Fruit fly (Drosophila melanogaster) whole organism, adult: Measurements from ENCODE around the gene Mnn1.

Experiments
- CG11617 ChIP-seq: fragments of 200-800 bp; sonication (Bioruptor generic); optimal IDR thresholded peaks from 2 replicates; lab custom pipeline; 2017; ENCODE audit warnings: mild to moderate bottlenecking, missing biosample characterization, missing genetic modification reagents, missing genetic modification characterization
- CG12768 ChIP-seq: fragments of 200-800 bp; sonication (Bioruptor generic); optimal IDR thresholded peaks from 2 replicates; lab custom pipeline; 2017; ENCODE audit warnings: missing biosample characterization, missing genetic modification characterization, mild to moderate bottlenecking, moderate library complexity, missing genetic modification reagents
- CG1620 ChIP-seq: fragments of 200-800 bp; sonication (Bioruptor generic); optimal IDR thresholded peaks from 2 replicates; lab custom pipeline; 2016; ENCODE audit warnings: missing biosample characterization, missing genetic modification characterization
- CG33017 ChIP-seq: fragments of 200-800 bp; sonication (Bioruptor generic); optimal IDR thresholded peaks from 2 replicates; lab custom pipeline; 2018; ENCODE audit warnings: missing biosample characterization, mild to moderate bottlenecking, missing genetic modification characterization, moderate library complexity
- CG5204 ChIP-seq: fragments of 200-800 bp; sonication (Bioruptor generic); optimal IDR thresholded peaks from 2 replicates; lab custom pipeline; 2016; ENCODE audit warnings: missing biosample characterization, missing genetic modification characterization
- Clk ChIP-seq: fragments of 200-800 bp; sonication (Bioruptor generic); optimal IDR thresholded peaks from 2 replicates; lab custom pipeline; 2017; ENCODE audit warnings: missing biosample characterization, missing genetic modification characterization
- cic ChIP-seq: fragments of 200-800 bp; sonication (Bioruptor generic); optimal IDR thresholded peaks from 2 replicates; lab custom pipeline; 2017; ENCODE audit warnings: missing biosample characterization, mild to moderate bottlenecking, missing genetic modification characterization, moderate library complexity
- kay ChIP-seq: fragments of 200-800 bp; sonication (Bioruptor generic); peaks from one replicate; lab custom pipeline; 2016; ENCODE audit warnings: missing biosample characterization, missing genetic modification characterization, borderline replicate concordance
- ovo ChIP-seq: fragments of 200-800 bp; sonication (Bioruptor generic); optimal IDR thresholded peaks from 2 replicates; lab custom pipeline; 2016; ENCODE audit warnings: missing biosample characterization, missing genetic modification characterization

- no peak for TF ChIP-seq CG33017 (tag; lab: Kevin White, UChicago)
- no peak for TF ChIP-seq CG11617 (GFP tag; lab: Kevin White, UChicago)
- TF ChIP-seq Clk (GFP tag; lab: Kevin White, UChicago) = no peak
- no peak for TF ChIP-seq kay (GFP tag; lab: Kevin White, UChicago)
- TF ChIP-seq cic (GFP tag; lab: Kevin White, UChicago) = no peak
- TF ChIP-seq CG12768 = no peak
- no peak for TF ChIP-seq ovo
- TF ChIP-seq CG5204 (GFP tag; lab: Kevin White, UChicago) = no peak
- no peak for TF ChIP-seq CG1620 (GFP tag; lab: Kevin White, UChicago)
Measured at dm6 chr2L:7082203-7082602, 26.1 kb downstream of the Mnn1 start.
